Fruit fly (Drosophila melanogaster) whole organism, embryonic: ENCODE results near the gene zetaCOP.

Source experiments
- B-H2 ChIP-seq: fragments of 200-800 bp; sonication (Bioruptor generic); optimal IDR thresholded peaks from 2 replicates; lab custom pipeline; 2018; ENCODE audit warnings: missing biosample characterization, mild to moderate bottlenecking, missing genetic modification characterization
- BEAF-32 ChIP-seq: fragments of 200-800 bp; sonication (Bioruptor generic); optimal IDR thresholded peaks from 3 replicates; lab custom pipeline; 2017; ENCODE audit warnings: missing biosample characterization, missing genetic modification characterization, mild to moderate bottlenecking, moderate library complexity, missing genetic modification reagents
- Bgb ChIP-seq: fragments of 200-800 bp; sonication (Bioruptor generic); IDR thresholded peaks from 2 replicates; pipeline ENCODE4 v1.3.6; 2022; ENCODE audit warnings: missing biosample characterization, missing genetic modification characterization; ENCODE audit not compliant: partially characterized antibody
- BtbVII ChIP-seq: fragments of 200-800 bp; sonication (Bioruptor generic); optimal IDR thresholded peaks from 3 replicates; lab custom pipeline; 2017; ENCODE audit warnings: missing biosample characterization, mild to moderate bottlenecking, missing genetic modification characterization
- CG10565 ChIP-seq: fragments of 200-800 bp; sonication (Bioruptor generic); optimal IDR thresholded peaks from 3 replicates; lab custom pipeline; 2016; ENCODE audit warnings: missing biosample characterization, mild to moderate bottlenecking, missing genetic modification characterization
- CG13287 ChIP-seq: fragments of 200-800 bp; sonication (Bioruptor generic); IDR thresholded peaks from 2 replicates; pipeline ENCODE4 v1.3.6; 2022; ENCODE audit warnings: missing biosample characterization, missing genetic modification characterization; ENCODE audit not compliant: partially characterized antibody
- CG16863 ChIP-seq: fragments of 200-800 bp; sonication (Bioruptor generic); optimal IDR thresholded peaks from 3 replicates; lab custom pipeline; 2016; ENCODE audit warnings: missing biosample characterization, missing genetic modification characterization
- CG17328 ChIP-seq: fragments of 200-800 bp; sonication (Bioruptor generic); IDR thresholded peaks from 2 replicates; pipeline ENCODE4 v1.3.6; 2022; ENCODE audit warnings: missing biosample characterization, missing genetic modification characterization
- CG17829 ChIP-seq: fragments of 200-800 bp; optimal IDR thresholded peaks from 2 replicates; lab custom pipeline; 2019; ENCODE audit warnings: missing biosample characterization, mild to moderate bottlenecking, missing genetic modification characterization, moderate library complexity
- CG18476 ChIP-seq: fragments of 200-800 bp; sonication (Bioruptor generic); optimal IDR thresholded peaks from 2 replicates; lab custom pipeline; 2016; ENCODE audit warnings: missing biosample characterization, mild to moderate bottlenecking, missing genetic modification characterization
- CG18619 ChIP-seq: fragments of 200-800 bp; sonication (Bioruptor generic); optimal IDR thresholded peaks from 3 replicates; lab custom pipeline; 2017; ENCODE audit warnings: missing biosample characterization, mild to moderate bottlenecking, missing genetic modification characterization
- CG2116 ChIP-seq: fragments of 200-800 bp; sonication (Bioruptor generic); optimal IDR thresholded peaks from 3 replicates; lab custom pipeline; 2018; ENCODE audit warnings: missing biosample characterization, mild to moderate bottlenecking, missing genetic modification characterization
- CG31224 ChIP-seq: fragments of 200-800 bp; sonication (Bioruptor generic); IDR thresholded peaks from 2 replicates; pipeline ENCODE4 v1.3.6; 2022; ENCODE audit warnings: missing biosample characterization, missing genetic modification characterization
- CG34224 ChIP-seq: fragments of 200-800 bp; sonication (Bioruptor generic); IDR thresholded peaks from 3 replicates; pipeline ENCODE4 v1.3.6; 2022; ENCODE audit warnings: missing biosample characterization, missing genetic modification characterization; ENCODE audit not compliant: partially characterized antibody
- CG4360 ChIP-seq: fragments of 200-800 bp; sonication (Bioruptor generic); IDR thresholded peaks from 2 replicates; pipeline ENCODE4 v1.3.6; 2022; ENCODE audit warnings: missing biosample characterization, missing genetic modification characterization
- CG43689 ChIP-seq: fragments of 200-800 bp; sonication (Bioruptor generic); IDR thresholded peaks from 2 replicates; pipeline ENCODE4 v1.3.6; 2022; ENCODE audit warnings: missing biosample characterization, missing genetic modification characterization
- CG4424 ChIP-seq: fragments of 200-800 bp; sonication (Bioruptor generic); optimal IDR thresholded peaks from 3 replicates; lab custom pipeline; 2016; ENCODE audit warnings: missing biosample characterization, missing genetic modification characterization
- CG4617 ChIP-seq: fragments of 200-800 bp; sonication (Bioruptor generic); optimal IDR thresholded peaks from 3 replicates; lab custom pipeline; 2016; ENCODE audit warnings: missing biosample characterization, missing genetic modification characterization, borderline replicate concordance
- CG4730 ChIP-seq: fragments of 200-800 bp; sonication (Bioruptor generic); IDR thresholded peaks from 2 replicates; pipeline ENCODE4 v1.3.6; 2022; ENCODE audit warnings: missing biosample characterization, missing genetic modification characterization
- CG7556 ChIP-seq: fragments of 200-800 bp; sonication (Bioruptor generic); optimal IDR thresholded peaks from 2 replicates; lab custom pipeline; 2017; ENCODE audit warnings: missing biosample characterization, mild to moderate bottlenecking, missing genetic modification characterization
- CG8478 ChIP-seq: fragments of >200 bp; optimal IDR thresholded peaks from 2 replicates; lab custom pipeline; 2018
- CG9437 ChIP-seq: fragments of 200-800 bp; sonication (Bioruptor generic); optimal IDR thresholded peaks from 2 replicates; lab custom pipeline; 2018; ENCODE audit warnings: missing biosample characterization, mild to moderate bottlenecking, missing genetic modification characterization
- Chrac-16 ChIP-seq: fragments of 200-800 bp; sonication (Bioruptor generic); optimal IDR thresholded peaks from 3 replicates; lab custom pipeline; 2016; ENCODE audit warnings: missing biosample characterization, missing genetic modification characterization
- D ChIP-seq, 2 experiments: fragments of 200-800 bp in 1 of 2; fragments of >200 bp in 1 of 2; sonication (Bioruptor generic) in 1 of 2; optimal IDR thresholded peaks; 2 replicates in 1 of 2; 3 replicates in 1 of 2; lab custom pipeline; 2017; ENCODE audit warnings: mild to moderate bottlenecking in 1 of 2, missing biosample characterization in 1 of 2, missing genetic modification characterization in 1 of 2, missing genetic modification reagents in 1 of 2
- Dad ChIP-seq: fragments of 200-800 bp; sonication (Bioruptor generic); optimal IDR thresholded peaks from 3 replicates; lab custom pipeline; 2016; ENCODE audit warnings: missing biosample characterization, missing genetic modification characterization
- Dip2 ChIP-seq: fragments of 200-800 bp; sonication (Bioruptor generic); IDR thresholded peaks from 2 replicates; pipeline ENCODE4 v1.3.6; 2022; ENCODE audit warnings: missing biosample characterization, missing genetic modification characterization
- Dll ChIP-seq: fragments of 200-800 bp; sonication (Bioruptor generic); IDR thresholded peaks from 4 replicates; pipeline ENCODE4 v1.3.6; 2022; ENCODE audit warnings: missing biosample characterization, missing genetic modification characterization; ENCODE audit not compliant: partially characterized antibody
- E2f1 ChIP-seq: fragments of 200-800 bp; sonication (Bioruptor generic); IDR thresholded peaks from 2 replicates; pipeline ENCODE4 v1.3.6; 2022; ENCODE audit warnings: missing biosample characterization, missing genetic modification characterization
- HmgZ ChIP-seq: fragments of 200-800 bp; sonication (Bioruptor generic); optimal IDR thresholded peaks from 2 replicates; lab custom pipeline; 2018; ENCODE audit warnings: missing biosample characterization, mild to moderate bottlenecking, missing genetic modification characterization
- Mad ChIP-seq: fragments of 200-800 bp; sonication (Bioruptor generic); optimal IDR thresholded peaks from 2 replicates; lab custom pipeline; 2016; ENCODE audit warnings: missing biosample characterization, missing genetic modification characterization
- Mes4 ChIP-seq: fragments of 200-800 bp; sonication (Bioruptor generic); optimal IDR thresholded peaks from 2 replicates; lab custom pipeline; 2016; ENCODE audit warnings: missing biosample characterization, missing genetic modification characterization
- Mrtf ChIP-seq: fragments of 200-800 bp; sonication (Bioruptor generic); IDR thresholded peaks from 3 replicates; pipeline ENCODE4 v1.3.6; 2022; ENCODE audit warnings: missing biosample characterization, missing genetic modification characterization
- NC2α ChIP-seq: fragments of 200-800 bp; sonication (Bioruptor generic); optimal IDR thresholded peaks from 2 replicates; lab custom pipeline; 2016; ENCODE audit warnings: missing biosample characterization, missing genetic modification characterization
- NfI ChIP-seq: fragments of 200-800 bp; sonication (Bioruptor generic); optimal IDR thresholded peaks from 3 replicates; lab custom pipeline; 2018; ENCODE audit warnings: missing biosample characterization, mild to moderate bottlenecking, missing genetic modification characterization, moderate library complexity
- Pdp1 ChIP-seq, 2 experiments: fragments of 200-800 bp; sonication (Bioruptor generic); optimal IDR thresholded peaks; 3 replicates each; lab custom pipeline; 2016; ENCODE audit warnings: missing biosample characterization in 2 of 2, missing genetic modification characterization in 2 of 2, mild to moderate bottlenecking in 1 of 2, moderate library complexity in 1 of 2
- bsh ChIP-seq, 2 experiments: fragments of 200-800 bp; sonication (Bioruptor generic); optimal IDR thresholded peaks; 2 replicates each; lab custom pipeline; 2017 to 2018; ENCODE audit warnings: mild to moderate bottlenecking in 2 of 2, missing biosample characterization in 2 of 2, missing genetic modification characterization in 2 of 2, moderate library complexity in 1 of 2
- chm ChIP-seq: fragments of 200-800 bp; sonication (Bioruptor generic); IDR thresholded peaks from 2 replicates; pipeline ENCODE4 v1.3.6; 2022; ENCODE audit warnings: missing biosample characterization, missing genetic modification characterization
- chn ChIP-seq: fragments of 200-800 bp; sonication (Bioruptor generic); optimal IDR thresholded peaks from 2 replicates; lab custom pipeline; 2016; ENCODE audit warnings: missing biosample characterization, missing genetic modification characterization
- ci ChIP-seq: fragments of 200-800 bp; sonication (Bioruptor generic); IDR thresholded peaks from 3 replicates; pipeline ENCODE4 v1.3.6; 2022; ENCODE audit warnings: missing biosample characterization, missing genetic modification characterization
- crc ChIP-seq: fragments of 200-800 bp; sonication (Bioruptor generic); optimal IDR thresholded peaks from 2 replicates; lab custom pipeline; 2016; ENCODE audit warnings: missing biosample characterization, missing genetic modification characterization
- da ChIP-seq: fragments of 200-800 bp; sonication (Bioruptor generic); optimal IDR thresholded peaks from 2 replicates; lab custom pipeline; 2016; ENCODE audit warnings: missing biosample characterization, missing genetic modification characterization
- fd96Cb ChIP-seq: fragments of 200-800 bp; sonication (Bioruptor generic); optimal IDR thresholded peaks from 2 replicates; lab custom pipeline; 2018; ENCODE audit warnings: missing biosample characterization, mild to moderate bottlenecking, missing genetic modification characterization, moderate library complexity
- gfzf ChIP-seq: fragments of 200-800 bp; sonication (Bioruptor generic); optimal IDR thresholded peaks from 2 replicates; lab custom pipeline; 2016; ENCODE audit warnings: missing biosample characterization, mild to moderate bottlenecking, missing genetic modification characterization, moderate library complexity
- lbe ChIP-seq: fragments of 200-800 bp; sonication (Bioruptor generic); optimal IDR thresholded peaks from 2 replicates; lab custom pipeline; 2016; ENCODE audit warnings: missing biosample characterization, mild to moderate bottlenecking, missing genetic modification characterization
- lmd ChIP-seq: fragments of 200-800 bp; sonication (Bioruptor generic); IDR thresholded peaks from 2 replicates; pipeline ENCODE4 v1.3.6; 2022; ENCODE audit warnings: missing biosample characterization, missing genetic modification characterization
- nau ChIP-seq: fragments of 200-800 bp; sonication (Bioruptor generic); optimal IDR thresholded peaks from 3 replicates; lab custom pipeline; 2017; ENCODE audit warnings: missing biosample characterization, mild to moderate bottlenecking, missing genetic modification characterization, missing genetic modification reagents
- odd ChIP-seq: fragments of 200-800 bp; sonication (Bioruptor generic); optimal IDR thresholded peaks from 2 replicates; lab custom pipeline; 2017; ENCODE audit warnings: missing biosample characterization, mild to moderate bottlenecking, missing genetic modification characterization
- pfk ChIP-seq: fragments of 200-800 bp; sonication (Bioruptor generic); optimal IDR thresholded peaks from 2 replicates; lab custom pipeline; 2018; ENCODE audit warnings: missing biosample characterization, mild to moderate bottlenecking, missing genetic modification characterization, moderate library complexity
- pita ChIP-seq: fragments of 200-800 bp; sonication (Bioruptor generic); optimal IDR thresholded peaks from 2 replicates; lab custom pipeline; 2017; ENCODE audit warnings: missing biosample characterization, mild to moderate bottlenecking, missing genetic modification characterization
- shn ChIP-seq: fragments of 200-800 bp; sonication (Bioruptor generic); optimal IDR thresholded peaks from 3 replicates; lab custom pipeline; 2016; ENCODE audit warnings: missing biosample characterization, missing genetic modification characterization
- unpg ChIP-seq: fragments of 200-800 bp; sonication (Bioruptor generic); optimal IDR thresholded peaks from 3 replicates; lab custom pipeline; 2018; ENCODE audit warnings: missing biosample characterization, mild to moderate bottlenecking, missing genetic modification characterization, moderate library complexity

zetaCOP gene

dm6 chr3L:16657014-16657413 lies 16.3 kb downstream of the zetaCOP start:
- TF ChIP-seq NC2α (GFP tag; lab: Kevin White, UChicago): no peak
- TF ChIP-seq CG9437 (GFP tag; lab: Kevin White, UChicago): peak; percentile 9
- no peak for TF ChIP-seq CG43689 (GFP tag; lab: Robert Waterston, UW)
- TF ChIP-seq CG4617: no peak
- peak; percentile 32 for TF ChIP-seq fd96Cb
- TF ChIP-seq bsh (GFP tag; optimal IDR thresholded peaks at IDR 0.05; lab: Kevin White, UChicago): peak in 1 of 2 experiments; percentile 2
- TF ChIP-seq nau (GFP tag; lab: Kevin White, UChicago): peak; percentile 50
- TF ChIP-seq shn: no peak
- no peak for TF ChIP-seq Mad (GFP tag; lab: Kevin White, UChicago)
- TF ChIP-seq chm (GFP tag; lab: Robert Waterston, UW): no peak
- TF ChIP-seq odd (GFP tag; lab: Kevin White, UChicago): peak; percentile 18
- TF ChIP-seq CG17829 (tag; lab: Kevin White, UChicago): no peak
- no peak for TF ChIP-seq Chrac-16 (GFP tag; lab: Kevin White, UChicago)
- TF ChIP-seq lmd: peak; percentile 46; the same call in 1 of the 2 replicates
- no peak for TF ChIP-seq Mrtf (GFP tag; lab: Robert Waterston, UW)
- peak; percentile 25 for TF ChIP-seq CG18476 (GFP tag; lab: Kevin White, UChicago)
- TF ChIP-seq CG7556 (GFP tag; lab: Kevin White, UChicago): peak; percentile 46
- TF ChIP-seq B-H2 (GFP tag; lab: Kevin White, UChicago): no peak
- no peak for TF ChIP-seq CG34224 (GFP tag; lab: Robert Waterston, UW)
- TF ChIP-seq D (optimal IDR thresholded peaks at IDR 0.05; lab: Kevin White, UChicago): no peak
- TF ChIP-seq D (GFP tag; optimal IDR thresholded peaks at IDR 0.05; lab: Kevin White, UChicago): no peak
- peak; percentile 21 for TF ChIP-seq unpg
- TF ChIP-seq NfI: peak; percentile 2
- no peak for TF ChIP-seq HmgZ
- 0 out of 2 replicates have a peak, but pooled peaks have one; percentile 9 for TF ChIP-seq E2f1 (GFP tag; lab: Robert Waterston, UW)
- TF ChIP-seq Mes4 (GFP tag; lab: Kevin White, UChicago): no peak
- no peak for TF ChIP-seq CG2116
- TF ChIP-seq BtbVII (GFP tag; lab: Kevin White, UChicago): peak; percentile 41
- no peak for TF ChIP-seq CG17328 (GFP tag; lab: Robert Waterston, UW)
- no peak for TF ChIP-seq CG8478 (lab: Kevin White, UChicago)
- TF ChIP-seq crc (GFP tag; lab: Kevin White, UChicago): no peak
- TF ChIP-seq Pdp1 (GFP tag; optimal IDR thresholded peaks at IDR 0.05; lab: Kevin White, UChicago): no peak
- no peak for TF ChIP-seq chn (GFP tag; lab: Kevin White, UChicago)
- TF ChIP-seq BEAF-32: no peak
- TF ChIP-seq CG4730 (GFP tag; lab: Robert Waterston, UW): no peak
- no peak for TF ChIP-seq Dip2
- no peak for TF ChIP-seq pfk (GFP tag; lab: Kevin White, UChicago)
- TF ChIP-seq CG4424 (GFP tag; lab: Kevin White, UChicago): no peak
- TF ChIP-seq Dll (GFP tag; lab: Robert Waterston, UW): no peak
- TF ChIP-seq Dad: no peak
- no peak for TF ChIP-seq CG13287 (GFP tag; lab: Robert Waterston, UW)
- no peak for TF ChIP-seq pita
- TF ChIP-seq ci (GFP tag; lab: Robert Waterston, UW): no peak; the same call in 2 of the 3 replicates
- no peak for TF ChIP-seq CG10565 (GFP tag; lab: Kevin White, UChicago)
- TF ChIP-seq CG4360 (GFP tag; lab: Robert Waterston, UW): no peak
- TF ChIP-seq CG18619: peak; percentile 9
- TF ChIP-seq Bgb (GFP tag; lab: Robert Waterston, UW): no peak
- no peak for TF ChIP-seq gfzf (GFP tag; lab: Kevin White, UChicago)
- TF ChIP-seq CG16863 (GFP tag; lab: Kevin White, UChicago): no peak
- TF ChIP-seq lbe: no peak
- no peak for TF ChIP-seq CG31224 (GFP tag; lab: Robert Waterston, UW)
- no peak for TF ChIP-seq da (GFP tag; lab: Kevin White, UChicago)
